Worm (Caenorhabditis elegans) whole organism, L4 larva: ENCODE data around the gene W07G4.5.

ENCODE experiments used
- D1046.2 ChIP-seq: fragments of 200-800 bp; sonication (Bioruptor generic); IDR thresholded peaks from 2 replicates; pipeline ENCODE4 v1.3.6; 2022; ENCODE audit warnings: missing genetic modification characterization, missing compliant biosample characterization
- F10B5.3 ChIP-seq: sonication (generic microtip); optimal IDR thresholded peaks from 2 replicates; lab custom pipeline; 2016; ENCODE audit warnings: mild to moderate bottlenecking, missing genetic modification characterization, missing compliant biosample characterization
- F26F4.8 ChIP-seq: fragments of 200-800 bp; sonication (Bioruptor generic); conservative IDR thresholded peaks from 2 replicates; pipeline ENCODE4 v1.3.6; 2022; ENCODE audit warnings: missing genetic modification characterization, missing compliant biosample characterization
- F44E2.7 ChIP-seq: fragments of 200-800 bp; sonication (Bioruptor generic); IDR thresholded peaks from 2 replicates; pipeline ENCODE4 v2.1.2; 2022; ENCODE audit warnings: missing genetic modification characterization, missing compliant biosample characterization
- T26A8.4 ChIP-seq: fragments of 200-800 bp; sonication (Bioruptor generic); IDR thresholded peaks from 2 replicates; pipeline ENCODE4 v1.3.6; 2022; ENCODE audit warnings: missing genetic modification characterization, missing compliant biosample characterization
- Y105C5A.15 ChIP-seq: fragments of 200-800 bp; sonication (Bioruptor generic); IDR thresholded peaks from 2 replicates; pipeline ENCODE4 v1.3.6; 2022; ENCODE audit warnings: missing genetic modification characterization, missing compliant biosample characterization
- ZK337.2 ChIP-seq: fragments of 200-800 bp; sonication (Bioruptor generic); IDR thresholded peaks from 2 replicates; pipeline ENCODE4 v1.3.6; 2022; ENCODE audit warnings: missing genetic modification reagents, missing genetic modification characterization, missing compliant biosample characterization
- aha-1 ChIP-seq: fragments of 150-350 bp; peaks from one replicate; lab custom pipeline; 2014; ENCODE audit warnings: missing biosample characterization, missing genetic modification characterization
- ama-1 ChIP-seq: fragments of 150-350 bp; optimal IDR thresholded peaks from 2 replicates; lab custom pipeline; 2014; ENCODE audit warnings: inconsistent platforms, mixed read lengths
- attf-4 ChIP-seq: sonication (generic microtip); optimal IDR thresholded peaks from 3 replicates; lab custom pipeline; 2017; ENCODE audit warnings: missing biosample characterization, missing genetic modification characterization
- ceh-28 ChIP-seq: fragments of 150-350 bp; optimal IDR thresholded peaks from 2 replicates; lab custom pipeline; 2014; ENCODE audit warnings: missing biosample characterization, missing genetic modification reagents, missing genetic modification characterization
- ceh-32 ChIP-seq: sonication (generic microtip); optimal IDR thresholded peaks from 2 replicates; lab custom pipeline; 2016; ENCODE audit warnings: mild to moderate bottlenecking, missing genetic modification characterization, missing compliant biosample characterization; ENCODE audit not compliant: poor library complexity
- ceh-82 ChIP-seq: sonication (generic microtip); optimal IDR thresholded peaks from 2 replicates; lab custom pipeline; 2017; ENCODE audit warnings: missing biosample characterization, missing genetic modification characterization
- ces-1 ChIP-seq: fragments of 150-350 bp; sonication (generic microtip); optimal IDR thresholded peaks from 4 replicates; lab custom pipeline; 2014; ENCODE audit warnings: missing biosample characterization, missing genetic modification reagents, missing genetic modification characterization
- ctbp-1 ChIP-seq: fragments of 200-800 bp; sonication (Bioruptor generic); IDR thresholded peaks from 2 replicates; pipeline ENCODE4 v1.3.6; 2022; ENCODE audit warnings: missing genetic modification reagents, missing genetic modification characterization, missing compliant biosample characterization
- daf-12 ChIP-seq: fragments of 150-350 bp; optimal IDR thresholded peaks from 2 replicates; lab custom pipeline; 2014; ENCODE audit warnings: missing biosample characterization, missing genetic modification reagents, missing genetic modification characterization
- daf-16 ChIP-seq, 3 experiments: sonication (generic microtip); optimal IDR thresholded peaks; 2 replicates each; lab custom pipeline; 2016 to 2017; ENCODE audit warnings: missing genetic modification characterization in 3 of 3, missing genetic modification reagents in 3 of 3, mild to moderate bottlenecking in 2 of 3, missing compliant biosample characterization in 2 of 3, missing biosample characterization in 1 of 3, moderate library complexity in 1 of 3
- daf-8 ChIP-seq: fragments of 200-800 bp; sonication (Bioruptor generic); IDR thresholded peaks from 2 replicates; pipeline ENCODE4 v1.3.6; 2022; ENCODE audit warnings: missing genetic modification characterization, missing compliant biosample characterization
- dmd-6 ChIP-seq: fragments of 200-800 bp; sonication (Bioruptor generic); IDR thresholded peaks from 2 replicates; pipeline ENCODE4 v1.3.6; 2022; ENCODE audit warnings: missing genetic modification reagents, missing genetic modification characterization, missing compliant biosample characterization
- dmd-9 ChIP-seq: fragments of 200-800 bp; sonication (Bioruptor generic); IDR thresholded peaks from 2 replicates; pipeline ENCODE4 v1.3.6; 2022; ENCODE audit warnings: missing genetic modification reagents, missing genetic modification characterization, missing compliant biosample characterization
- egl-43 ChIP-seq: fragments of 200-800 bp; sonication (Bioruptor generic); IDR thresholded peaks from 2 replicates; pipeline ENCODE4 v1.3.6; 2022; ENCODE audit warnings: missing genetic modification reagents, missing genetic modification characterization, missing compliant biosample characterization
- fkh-10 ChIP-seq: fragments of 150-350 bp; optimal IDR thresholded peaks from 2 replicates; lab custom pipeline; 2014; ENCODE audit warnings: missing biosample characterization, missing genetic modification reagents, missing genetic modification characterization
- hif-1 ChIP-seq, 2 experiments: sonication (generic microtip); optimal IDR thresholded peaks; 2 replicates each; lab custom pipeline; 2016 to 2017; ENCODE audit warnings: missing compliant biosample characterization in 2 of 2, missing genetic modification characterization in 2 of 2, missing genetic modification reagents in 2 of 2, missing genotype in 2 of 2, mild to moderate bottlenecking in 1 of 2
- hlh-11 ChIP-seq: fragments of 200-800 bp; sonication (Bioruptor generic); optimal IDR thresholded peaks from 2 replicates; lab custom pipeline; 2018; ENCODE audit warnings: mild to moderate bottlenecking, missing genetic modification characterization, missing compliant biosample characterization
- hmg-1.1 ChIP-seq: fragments of 200-800 bp; sonication (Bioruptor generic); IDR thresholded peaks from 2 replicates; pipeline ENCODE4 v1.3.6; 2022; ENCODE audit warnings: missing genetic modification reagents, missing genetic modification characterization, missing compliant biosample characterization
- lin-1 ChIP-seq: fragments of 200-800 bp; sonication (Bioruptor generic); IDR thresholded peaks from 2 replicates; pipeline ENCODE4 v1.3.6; 2022; ENCODE audit warnings: missing genetic modification reagents, missing genetic modification characterization, missing compliant biosample characterization
- lin-13 ChIP-seq: fragments of 150-350 bp; optimal IDR thresholded peaks from 2 replicates; lab custom pipeline; 2014; ENCODE audit warnings: missing biosample characterization, missing genetic modification reagents, missing genetic modification characterization
- lin-15B ChIP-seq: fragments of 150-350 bp; sonication (generic microtip); optimal IDR thresholded peaks from 3 replicates; lab custom pipeline; 2014; ENCODE audit warnings: missing biosample characterization, missing genetic modification characterization
- lin-38 ChIP-seq: fragments of 200-800 bp; sonication (Bioruptor generic); IDR thresholded peaks from 2 replicates; pipeline ENCODE4 v1.3.6; 2022; ENCODE audit warnings: missing genetic modification reagents, missing genetic modification characterization, missing compliant biosample characterization
- lin-39 ChIP-seq: fragments of 150-350 bp; optimal IDR thresholded peaks from 2 replicates; lab custom pipeline; 2014; ENCODE audit warnings: missing biosample characterization, missing genetic modification reagents, missing genetic modification characterization
- lsy-2 ChIP-seq, 2 experiments: fragments of 150-350 bp in 1 of 2; sonication (generic microtip) in 1 of 2; optimal IDR thresholded peaks; 2 replicates each; lab custom pipeline; 2014 to 2017; ENCODE audit warnings: missing biosample characterization in 2 of 2, missing genetic modification characterization in 2 of 2
- nhr-102 ChIP-seq: sonication (generic microtip); optimal IDR thresholded peaks from 2 replicates; lab custom pipeline; 2016; ENCODE audit warnings: mild to moderate bottlenecking, missing genetic modification characterization, moderate library complexity, missing compliant biosample characterization
- nhr-11 ChIP-seq: fragments of 150-350 bp; optimal IDR thresholded peaks from 2 replicates; lab custom pipeline; 2014; ENCODE audit warnings: missing biosample characterization, missing genetic modification characterization
- nhr-111 ChIP-seq: fragments of 200-800 bp; sonication (Bioruptor generic); optimal IDR thresholded peaks from 2 replicates; lab custom pipeline; 2018; ENCODE audit warnings: mild to moderate bottlenecking, missing genetic modification characterization, missing compliant biosample characterization
- nhr-237 ChIP-seq: sonication (generic microtip); optimal IDR thresholded peaks from 2 replicates; lab custom pipeline; 2017; ENCODE audit warnings: missing biosample characterization, missing genetic modification characterization
- nhr-41 ChIP-seq: fragments of 200-800 bp; sonication (Bioruptor generic); IDR thresholded peaks from 2 replicates; pipeline ENCODE4 v1.3.6; 2022; ENCODE audit warnings: missing genetic modification reagents, missing genetic modification characterization, missing compliant biosample characterization
- nhr-42 ChIP-seq: fragments of 200-800 bp; sonication (Bioruptor generic); IDR thresholded peaks from 2 replicates; pipeline ENCODE4 v1.3.6; 2022; ENCODE audit warnings: missing genetic modification characterization, missing compliant biosample characterization
- nhr-48 ChIP-seq: sonication (generic microtip); optimal IDR thresholded peaks from 2 replicates; lab custom pipeline; 2016; ENCODE audit warnings: mild to moderate bottlenecking, missing genetic modification characterization, missing compliant biosample characterization
- nhr-76 ChIP-seq: fragments of 150-350 bp; optimal IDR thresholded peaks from 2 replicates; lab custom pipeline; 2014; ENCODE audit warnings: missing biosample characterization, missing genetic modification characterization
- pha-4 ChIP-seq, 2 experiments: fragments of 150-350 bp in 1 of 2; fragments of 200-800 bp in 1 of 2; sonication (Bioruptor generic) in 1 of 2; IDR thresholded peaks in 1 of 2; optimal IDR thresholded peaks in 1 of 2; 2 replicates each; pipeline versions ENCODE4 v1.3.6 to Lab custom; 2014 to 2022; ENCODE audit warnings: missing genetic modification characterization in 2 of 2, missing genetic modification reagents in 2 of 2, missing biosample characterization in 1 of 2, missing compliant biosample characterization in 1 of 2
- php-3 ChIP-seq: fragments of 200-800 bp; sonication (Bioruptor generic); IDR thresholded peaks from 2 replicates; pipeline ENCODE4 v1.3.6; 2022; ENCODE audit warnings: missing genetic modification reagents, missing genetic modification characterization, missing compliant biosample characterization
- pqm-1 ChIP-seq: sonication (generic microtip); optimal IDR thresholded peaks from 2 replicates; lab custom pipeline; 2017; ENCODE audit warnings: missing biosample characterization, missing genetic modification characterization
- skn-1 ChIP-seq: fragments of 150-350 bp; optimal IDR thresholded peaks from 2 replicates; lab custom pipeline; 2014; ENCODE audit warnings: missing biosample characterization, missing genetic modification characterization
- snpc-1.2 ChIP-seq: fragments of 200-800 bp; sonication (Bioruptor generic); IDR thresholded peaks from 2 replicates; pipeline ENCODE4 v1.3.6; 2022; ENCODE audit warnings: missing genetic modification reagents, missing genetic modification characterization, missing compliant biosample characterization
- spr-3 ChIP-seq: fragments of 200-800 bp; sonication (Bioruptor generic); optimal IDR thresholded peaks from 2 replicates; lab custom pipeline; 2018; ENCODE audit warnings: mild to moderate bottlenecking, missing genetic modification characterization, missing compliant biosample characterization
- unc-130 ChIP-seq: sonication (generic microtip); optimal IDR thresholded peaks from 2 replicates; lab custom pipeline; 2016; ENCODE audit warnings: missing genetic modification reagents, missing genetic modification characterization, missing compliant biosample characterization
- vab-7 ChIP-seq: fragments of 200-800 bp; sonication (Bioruptor generic); IDR thresholded peaks from 2 replicates; pipeline ENCODE4 v1.3.6; 2022; ENCODE audit warnings: missing genetic modification reagents, missing genetic modification characterization, missing compliant biosample characterization
- zag-1 ChIP-seq: fragments of 150-350 bp; optimal IDR thresholded peaks from 2 replicates; lab custom pipeline; 2014; ENCODE audit warnings: missing biosample characterization, missing genetic modification characterization
- zfp-2 ChIP-seq: sonication (generic microtip); optimal IDR thresholded peaks from 2 replicates; lab custom pipeline; 2016; ENCODE audit warnings: mild to moderate bottlenecking, missing genetic modification characterization, missing compliant biosample characterization
- zip-11 ChIP-seq: fragments of 200-800 bp; sonication (Bioruptor generic); IDR thresholded peaks from 2 replicates; pipeline ENCODE4 v1.3.6; 2022; ENCODE audit warnings: missing genetic modification characterization, missing compliant biosample characterization

The W07G4.5 gene

DNA sequence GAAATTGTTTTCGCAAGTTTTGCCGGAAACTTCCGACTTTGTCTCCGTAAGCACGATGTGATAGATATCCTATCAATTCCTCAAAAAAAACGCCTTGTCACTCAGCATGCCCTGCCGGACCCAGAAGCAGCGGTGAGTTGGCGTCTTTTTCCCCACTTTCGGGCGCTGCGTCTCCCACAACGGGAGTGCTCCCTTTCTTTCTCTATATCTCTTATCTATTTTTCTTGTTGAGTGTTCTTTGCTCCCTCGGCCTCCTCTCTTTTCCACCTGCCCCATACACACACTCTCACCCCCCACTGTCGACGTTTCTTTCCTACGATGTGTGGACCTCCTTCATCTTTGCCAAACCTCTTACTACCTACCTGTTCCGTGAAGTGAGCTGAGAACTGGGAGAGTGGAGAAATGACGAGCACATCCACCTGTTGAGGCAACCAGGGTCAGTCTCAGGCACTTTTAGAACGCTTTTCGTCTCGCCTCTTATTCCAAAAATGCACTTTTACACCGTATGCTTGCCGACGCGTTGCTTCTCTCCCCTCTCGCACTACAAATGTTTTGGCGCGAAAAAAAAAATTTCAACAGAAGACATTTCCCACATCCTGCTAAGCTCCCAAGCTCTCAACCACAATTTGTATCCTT lies 38.3 kb downstream of the W07G4.5 start:
- no peak for TF ChIP-seq ceh-32 (tag; lab: Kevin White, UChicago)
- no peak for TF ChIP-seq zip-11 (GFP tag; lab: Robert Waterston, UW)
- no peak for TF ChIP-seq daf-12
- TF ChIP-seq F44E2.7 = no peak
- TF ChIP-seq D1046.2 (GFP tag; lab: Robert Waterston, UW) = 0 out of 2 replicates have a peak, but pooled peaks have one; percentile 7
- peak in 1 of 2 experiments; percentile 90 for TF ChIP-seq hif-1 (tag; optimal IDR thresholded peaks at IDR 0.05; lab: Kevin White, UChicago)
- TF ChIP-seq lin-15B (tag; lab: Kevin White, UChicago) = no peak
- TF ChIP-seq lin-39 (tag; lab: Kevin White, UChicago) = no peak
- TF ChIP-seq unc-130 = no peak
- peak; percentile 51; the same call in 1 of the 2 replicates for TF ChIP-seq php-3 (GFP tag; lab: Robert Waterston, UW)
- TF ChIP-seq nhr-102 (tag; lab: Kevin White, UChicago) = peak; percentile 19
- TF ChIP-seq lsy-2 (tag; optimal IDR thresholded peaks at IDR 0.05; lab: Kevin White, UChicago) = peak; percentile 37 to 72
- TF ChIP-seq Y105C5A.15 = 0 out of 2 replicates have a peak, but pooled peaks have one; percentile 47
- TF ChIP-seq lin-38 (GFP tag; lab: Robert Waterston, UW) = peak; percentile 64
- TF ChIP-seq nhr-41 = no peak
- TF ChIP-seq vab-7 (GFP tag; lab: Robert Waterston, UW) = no peak
- TF ChIP-seq ceh-82 (tag; lab: Kevin White, UChicago) = no peak
- no peak for TF ChIP-seq nhr-76 (tag; lab: Kevin White, UChicago)
- TF ChIP-seq lin-1 (GFP tag; lab: Robert Waterston, UW) = peak; percentile 70; the same call in 1 of the 2 replicates
- TF ChIP-seq ZK337.2 (GFP tag; lab: Robert Waterston, UW) = no peak
- TF ChIP-seq daf-8 (GFP tag; lab: Robert Waterston, UW) = no peak
- no peak for TF ChIP-seq spr-3 (GFP tag; lab: Kevin White, UChicago)
- TF ChIP-seq hlh-11 (tag; lab: Kevin White, UChicago) = peak; percentile 87
- no peak for TF ChIP-seq pqm-1 (tag; lab: Kevin White, UChicago)
- TF ChIP-seq ceh-28 (tag; lab: Kevin White, UChicago) = peak; percentile 12
- peak; percentile 74 for TF ChIP-seq egl-43 (GFP tag; lab: Robert Waterston, UW)
- no peak for TF ChIP-seq zag-1 (tag; lab: Kevin White, UChicago)
- TF ChIP-seq nhr-48 (tag; lab: Kevin White, UChicago) = peak; percentile 11
- peak; percentile 70; the same call in 1 of the 2 replicates for TF ChIP-seq T26A8.4
- no peak for TF ChIP-seq skn-1 (tag; lab: Kevin White, UChicago)
- TF ChIP-seq F26F4.8 = no peak
- TF ChIP-seq zfp-2 = no peak
- TF ChIP-seq nhr-42 (GFP tag; lab: Robert Waterston, UW) = no peak
- TF ChIP-seq nhr-111 = no peak
- peak; percentile 47; the same call in 1 of the 2 replicates for TF ChIP-seq pha-4 (GFP tag; IDR thresholded peaks at IDR 0.05; lab: Robert Waterston, UW)
- no peak for TF ChIP-seq pha-4 (tag; optimal IDR thresholded peaks at IDR 0.05; lab: Kevin White, UChicago)
- peak; percentile 40; the same call in 1 of the 2 replicates for TF ChIP-seq snpc-1.2 (GFP tag; lab: Robert Waterston, UW)
- no peak for TF ChIP-seq F10B5.3 (tag; lab: Kevin White, UChicago)
- TF ChIP-seq hmg-1.1 (GFP tag; lab: Robert Waterston, UW) = peak; percentile 73
- no peak for TF ChIP-seq dmd-9 (GFP tag; lab: Robert Waterston, UW)
- no peak for TF ChIP-seq fkh-10
- TF ChIP-seq ama-1 = peak; percentile 40
- peak; percentile 94 for TF ChIP-seq aha-1
- TF ChIP-seq ces-1 (GFP tag; lab: Kevin White, UChicago) = no peak
- peak; percentile 85 for TF ChIP-seq dmd-6 (GFP tag; lab: Robert Waterston, UW)
- peak; percentile 77 for TF ChIP-seq ctbp-1 (GFP tag; lab: Robert Waterston, UW)
- TF ChIP-seq attf-4 (tag; lab: Kevin White, UChicago) = no peak
- TF ChIP-seq nhr-11 (tag; lab: Kevin White, UChicago) = peak; percentile 81
- peak in 1 of 2 experiments; percentile 77 for TF ChIP-seq daf-16 (GFP tag; optimal IDR thresholded peaks at IDR 0.05; lab: Kevin White, UChicago)
- peak; percentile 58 for TF ChIP-seq daf-16 (tag; optimal IDR thresholded peaks at IDR 0.05; lab: Kevin White, UChicago)
- TF ChIP-seq nhr-237 (tag; lab: Kevin White, UChicago) = no peak
- TF ChIP-seq lin-13 (GFP tag; lab: Kevin White, UChicago) = no peak
